Worm (Caenorhabditis elegans) whole organism, midembryonic: ENCODE measurements around the gene mec-17.

Experiments
- T22C8.4 ChIP-seq: fragments of 200-800 bp; sonication (Bioruptor generic); IDR thresholded peaks from 2 replicates; pipeline ENCODE4 v1.3.6; 2022; ENCODE audit warnings: missing genetic modification characterization, missing compliant biosample characterization
- klf-2 ChIP-seq: fragments of 200-800 bp; sonication (Bioruptor generic); conservative IDR thresholded peaks from 2 replicates; pipeline ENCODE4 v1.3.6; 2022; ENCODE audit warnings: missing genetic modification reagents, missing genetic modification characterization, missing compliant biosample characterization

- TF ChIP-seq T22C8.4 (GFP tag; lab: Robert Waterston, UW) (no peak), klf-2 (GFP tag; lab: Robert Waterston, UW) (no peak)
Observed at ce11 chrIV:7958092-7958491, 28.9 kb downstream of the mec-17 start.
